Worm (Caenorhabditis elegans) whole organism, L1 larva: ENCODE results near the gene srx-66.

Source experiments
- nhr-11 ChIP-seq: fragments of 150-350 bp; optimal IDR thresholded peaks from 2 replicates; lab custom pipeline; 2014; ENCODE audit warnings: missing biosample characterization, missing genetic modification characterization
- unc-98 ChIP-seq: fragments of 200-800 bp; sonication (Bioruptor generic); IDR thresholded peaks from 2 replicates; pipeline ENCODE4 v1.3.6; 2022; ENCODE audit warnings: missing genetic modification characterization, missing compliant biosample characterization

ce11 chrV:3896018-3896417 is 23.4 kb upstream of the srx-66 start:
- TF ChIP-seq unc-98 (GFP tag; lab: Robert Waterston, UW) (no peak), nhr-11 (tag; lab: Kevin White, UChicago) (no peak)
